Worm (Caenorhabditis elegans) whole organism, L3 larva: ENCODE measurements around the gene fsn-1.
A peak's percentile ranks its signal among the peaks of the same experiment; 100 is the strongest.

Source experiments
- R02D3.7 ChIP-seq: fragments of 150-350 bp; optimal IDR thresholded peaks from 2 replicates; lab custom pipeline; 2014; ENCODE audit warnings: missing biosample characterization, missing genetic modification characterization
- ZK546.5 ChIP-seq: sonication (generic microtip); optimal IDR thresholded peaks from 2 replicates; lab custom pipeline; 2017; ENCODE audit warnings: missing biosample characterization, missing genetic modification characterization
- aly-2 ChIP-seq: fragments of 150-350 bp; optimal IDR thresholded peaks from 2 replicates; lab custom pipeline; 2014; ENCODE audit warnings: missing biosample characterization, missing genetic modification characterization
- ama-1 ChIP-seq: fragments of 150-350 bp; optimal IDR thresholded peaks from 2 replicates; lab custom pipeline; 2018
- ceh-16 ChIP-seq: sonication (generic microtip); optimal IDR thresholded peaks from 2 replicates; lab custom pipeline; 2017; ENCODE audit warnings: missing biosample characterization, missing genetic modification characterization
- ceh-28 ChIP-seq: fragments of 150-350 bp; optimal IDR thresholded peaks from 2 replicates; lab custom pipeline; 2014; ENCODE audit warnings: missing biosample characterization, missing genetic modification reagents, missing genetic modification characterization
- ceh-82 ChIP-seq: fragments of 150-350 bp; optimal IDR thresholded peaks from 2 replicates; lab custom pipeline; 2014; ENCODE audit warnings: missing biosample characterization, missing genetic modification characterization
- ceh-9 ChIP-seq: sonication (generic microtip); optimal IDR thresholded peaks from 2 replicates; lab custom pipeline; 2018; ENCODE audit warnings: missing biosample characterization, missing genetic modification characterization
- daf-12 ChIP-seq: fragments of 150-350 bp; optimal IDR thresholded peaks from 2 replicates; lab custom pipeline; 2014; ENCODE audit warnings: missing biosample characterization, missing genetic modification reagents, missing genetic modification characterization
- egl-27 ChIP-seq: sonication (generic microtip); optimal IDR thresholded peaks from 4 replicates; lab custom pipeline; 2017; ENCODE audit warnings: missing biosample characterization, missing genetic modification reagents, missing genetic modification characterization
- egl-5 ChIP-seq: fragments of 150-350 bp; optimal IDR thresholded peaks from 2 replicates; lab custom pipeline; 2017; ENCODE audit warnings: missing biosample characterization, missing genetic modification reagents, missing genetic modification characterization, inconsistent platforms
- elt-1 ChIP-seq: fragments of 150-350 bp; optimal IDR thresholded peaks from 2 replicates; lab custom pipeline; 2014; ENCODE audit warnings: missing biosample characterization, missing genetic modification characterization
- elt-2 ChIP-seq: sonication (generic microtip); optimal IDR thresholded peaks from 2 replicates; lab custom pipeline; 2016; ENCODE audit warnings: missing genetic modification reagents, mild to moderate bottlenecking, missing genetic modification characterization, missing compliant biosample characterization
- elt-3 ChIP-seq, 3 experiments: fragments of 150-350 bp in 1 of 3; sonication (generic microtip) in 2 of 3; optimal IDR thresholded peaks; 2 replicates in 2 of 3; 4 replicates in 1 of 3; lab custom pipeline; 2014 to 2017; ENCODE audit warnings: missing biosample characterization in 3 of 3, missing genetic modification characterization in 3 of 3
- eor-1 ChIP-seq, 2 experiments: fragments of 150-350 bp; optimal IDR thresholded peaks; 2 replicates each; lab custom pipeline; 2014 to 2018; ENCODE audit warnings: missing biosample characterization in 2 of 2, missing genetic modification characterization in 2 of 2
- fkh-10 ChIP-seq: sonication (generic microtip); optimal IDR thresholded peaks from 2 replicates; lab custom pipeline; 2017; ENCODE audit warnings: missing biosample characterization, missing genetic modification reagents, missing genetic modification characterization
- fkh-2 ChIP-seq: fragments of 150-350 bp; optimal IDR thresholded peaks from 2 replicates; lab custom pipeline; 2014; ENCODE audit warnings: missing biosample characterization, missing genetic modification reagents, missing genetic modification characterization
- fos-1 ChIP-seq: fragments of 150-350 bp; optimal IDR thresholded peaks from 2 replicates; lab custom pipeline; 2014; ENCODE audit warnings: missing biosample characterization, missing genetic modification characterization
- hmg-11 ChIP-seq: sonication (generic microtip); optimal IDR thresholded peaks from 2 replicates; lab custom pipeline; 2016; ENCODE audit warnings: missing genetic modification characterization, missing compliant biosample characterization
- lin-39 ChIP-seq: fragments of 150-350 bp; optimal IDR thresholded peaks from 2 replicates; lab custom pipeline; 2018; ENCODE audit warnings: missing biosample characterization, missing genetic modification reagents, missing genetic modification characterization
- lsy-12 ChIP-seq: sonication (generic microtip); optimal IDR thresholded peaks from 2 replicates; lab custom pipeline; 2016; ENCODE audit warnings: mild to moderate bottlenecking, missing genetic modification characterization, missing compliant biosample characterization
- mdl-1 ChIP-seq: fragments of 150-350 bp; optimal IDR thresholded peaks from 2 replicates; lab custom pipeline; 2014; ENCODE audit warnings: missing biosample characterization, missing genetic modification characterization
- mml-1 ChIP-seq: fragments of 150-350 bp; sonication (generic microtip); optimal IDR thresholded peaks from 3 replicates; lab custom pipeline; 2014; ENCODE audit warnings: missing biosample characterization, missing genetic modification characterization
- nfya-1 ChIP-seq: sonication (generic microtip); optimal IDR thresholded peaks from 2 replicates; lab custom pipeline; 2017; ENCODE audit warnings: missing genetic modification characterization, mild to moderate bottlenecking, missing compliant biosample characterization, antibody characterized with exemption, moderate library complexity; ENCODE audit not compliant: insufficient read depth
- nhr-11 ChIP-seq: fragments of 150-350 bp; optimal IDR thresholded peaks from 2 replicates; lab custom pipeline; 2014; ENCODE audit warnings: missing biosample characterization, missing genetic modification characterization
- nhr-12 ChIP-seq: fragments of 150-350 bp; optimal IDR thresholded peaks from 2 replicates; lab custom pipeline; 2014; ENCODE audit warnings: missing biosample characterization, missing genetic modification characterization
- nhr-23 ChIP-seq: fragments of 150-350 bp; optimal IDR thresholded peaks from 2 replicates; lab custom pipeline; 2014; ENCODE audit warnings: missing biosample characterization, missing genetic modification reagents, missing genetic modification characterization
- nhr-237 ChIP-seq: fragments of 150-350 bp; optimal IDR thresholded peaks from 2 replicates; lab custom pipeline; 2014; ENCODE audit warnings: missing biosample characterization, missing genetic modification characterization
- nhr-25 ChIP-seq: sonication (generic microtip); optimal IDR thresholded peaks from 2 replicates; lab custom pipeline; 2017; ENCODE audit warnings: missing biosample characterization, missing genetic modification characterization
- nhr-28 ChIP-seq: fragments of 150-350 bp; optimal IDR thresholded peaks from 2 replicates; lab custom pipeline; 2014; ENCODE audit warnings: missing biosample characterization, missing genetic modification characterization
- nhr-43 ChIP-seq: sonication (generic microtip); optimal IDR thresholded peaks from 2 replicates; lab custom pipeline; 2016; ENCODE audit warnings: mild to moderate bottlenecking, missing genetic modification characterization, missing compliant biosample characterization; ENCODE audit not compliant: poor library complexity, severe bottlenecking
- nhr-76 ChIP-seq: fragments of 150-350 bp; sonication (generic microtip); optimal IDR thresholded peaks from 5 replicates; lab custom pipeline; 2014; ENCODE audit warnings: missing biosample characterization, missing genetic modification characterization
- pha-4 ChIP-seq: fragments of 150-350 bp; optimal IDR thresholded peaks from 2 replicates; lab custom pipeline; 2014; ENCODE audit warnings: missing biosample characterization, missing genetic modification reagents, missing genetic modification characterization
- pqm-1 ChIP-seq: fragments of 150-350 bp; optimal IDR thresholded peaks from 2 replicates; lab custom pipeline; 2017; ENCODE audit warnings: missing biosample characterization, missing genetic modification characterization, inconsistent platforms
- sea-2 ChIP-seq: fragments of 150-350 bp; sonication (generic microtip); optimal IDR thresholded peaks from 4 replicates; lab custom pipeline; 2014; ENCODE audit warnings: missing biosample characterization, missing genetic modification reagents, missing genetic modification characterization
- skn-1 ChIP-seq: fragments of 150-350 bp; optimal IDR thresholded peaks from 2 replicates; lab custom pipeline; 2014; ENCODE audit warnings: missing biosample characterization, missing genetic modification characterization
- snpc-4 ChIP-seq: fragments of 150-350 bp; optimal IDR thresholded peaks from 2 replicates; lab custom pipeline; 2014; ENCODE audit warnings: missing biosample characterization, missing genetic modification characterization
- unc-39 ChIP-seq: sonication (generic microtip); optimal IDR thresholded peaks from 4 replicates; lab custom pipeline; 2017; ENCODE audit warnings: missing biosample characterization, missing genetic modification characterization
- ztf-11 ChIP-seq: fragments of 150-350 bp; optimal IDR thresholded peaks from 2 replicates; lab custom pipeline; 2014; ENCODE audit warnings: missing biosample characterization, missing genetic modification characterization
- ztf-4 ChIP-seq: fragments of 150-350 bp; optimal IDR thresholded peaks from 2 replicates; lab custom pipeline; 2014; ENCODE audit warnings: missing biosample characterization, missing genetic modification characterization

Gene fsn-1

ce11 chrIII:4937022-4937421, at the start of gene fsn-1:
Gene fsn-1, plus strand, starts transcription at chrIII:4937322.
- no peak for TF ChIP-seq nfya-1 (tag; lab: Kevin White, UChicago)
- TF ChIP-seq ztf-11: no peak
- TF ChIP-seq ceh-9: no peak
- TF ChIP-seq ceh-28 (tag; lab: Kevin White, UChicago): no peak
- no peak for TF ChIP-seq sea-2 (GFP tag; lab: Kevin White, UChicago)
- no peak for TF ChIP-seq fkh-10 (GFP tag; lab: Kevin White, UChicago)
- TF ChIP-seq lin-39: no peak

- TF ChIP-seq R02D3.7 (tag; lab: Kevin White, UChicago) (no peak), eor-1 (tag; optimal IDR thresholded peaks at IDR 0.05; lab: Kevin White, UChicago) (no peak), ztf-11 (no peak), mml-1 (no peak), pha-4 (tag; lab: Kevin White, UChicago) (peak; percentile 29), fos-1 (tag; lab: Kevin White, UChicago) (no peak)
- TF ChIP-seq, all 47 proteins: peak for 1
Measured at ce11 chrIII:4890997-4891396, 46.1 kb upstream of the fsn-1 start, which contains the start of gene F26F4.5. Gene F26F4.5, minus strand, starts transcription at chrIII:4891252.

ce11 chrIII:4893540-4893939, 43.6 kb upstream of the fsn-1 start, which contains the start of gene F26F4.6:
Gene F26F4.6, minus strand, starts transcription at chrIII:4893640.
- TF ChIP-seq ceh-28 (tag; lab: Kevin White, UChicago) (no peak), pqm-1 (tag; lab: Kevin White, UChicago) (no peak), nhr-12 (tag; lab: Kevin White, UChicago) (no peak), unc-39 (tag; lab: Kevin White, UChicago) (no peak), nhr-43 (no peak), mdl-1 (tag; lab: Kevin White, UChicago) (no peak), nhr-25 (tag; lab: Kevin White, UChicago) (no peak)
- TF ChIP-seq, all 47 proteins: peak for 0

ce11 chrIII:4895313-4895712, 41.8 kb upstream of the fsn-1 start:
- no peak for TF ChIP-seq fkh-10 (GFP tag; lab: Kevin White, UChicago)
- TF ChIP-seq, all 47 proteins: peak for 0

- TF ChIP-seq snpc-4 (tag; lab: Kevin White, UChicago): no peak
- no peak for TF ChIP-seq ZK546.5 (tag; lab: Kevin White, UChicago)
- no peak for TF ChIP-seq nhr-23 (tag; lab: Kevin White, UChicago)
- TF ChIP-seq mml-1: no peak
- no peak for TF ChIP-seq hmg-11 (tag; lab: Kevin White, UChicago)
- no peak for TF ChIP-seq egl-27 (tag; lab: Kevin White, UChicago)
- TF ChIP-seq ceh-9: no peak
- no peak for TF ChIP-seq ceh-28 (tag; lab: Kevin White, UChicago)
Measured at ce11 chrIII:4899035-4899578, 38.0 kb upstream of the fsn-1 start, which contains the start of gene nhl-2. Gene nhl-2, minus strand, starts transcription at chrIII:4899085.

ce11 chrIII:4899728-4900127, 37.4 kb upstream of the fsn-1 start:
- TF ChIP-seq skn-1 (peak; percentile 91), ceh-16 (tag; lab: Kevin White, UChicago) (peak; percentile 76), ceh-82 (tag; lab: Kevin White, UChicago) (peak; percentile 93), elt-1 (tag; lab: Kevin White, UChicago) (peak; percentile 85), sea-2 (GFP tag; lab: Kevin White, UChicago) (peak; percentile 87), nhr-23 (tag; lab: Kevin White, UChicago) (peak; percentile 100), nhr-12 (tag; lab: Kevin White, UChicago) (no peak), elt-2 (tag; lab: Kevin White, UChicago) (peak; percentile 97), aly-2 (tag; lab: Kevin White, UChicago) (no peak), ztf-11 (peak; percentile 4), egl-27 (tag; lab: Kevin White, UChicago) (peak; percentile 95), ZK546.5 (tag; lab: Kevin White, UChicago) (peak; percentile 58), fkh-2 (tag; lab: Kevin White, UChicago) (no peak), elt-3 (tag; optimal IDR thresholded peaks at IDR 0.05; lab: Kevin White, UChicago) (peak in 2 of 3 experiments; percentile 25 to 95), daf-12 (peak; percentile 90), nhr-76 (tag; lab: Kevin White, UChicago) (peak; percentile 75), nhr-25 (tag; lab: Kevin White, UChicago) (peak; percentile 100), lsy-12 (peak; percentile 98), nhr-28 (tag; lab: Kevin White, UChicago) (no peak), nhr-237 (tag; lab: Kevin White, UChicago) (no peak), ceh-9 (no peak), nhr-43 (peak; percentile 98), hmg-11 (tag; lab: Kevin White, UChicago) (peak; percentile 97), egl-5 (peak; percentile 94), nhr-11 (tag; lab: Kevin White, UChicago) (peak; percentile 95), pqm-1 (tag; lab: Kevin White, UChicago) (peak; percentile 96), ama-1 (peak; percentile 82), unc-39 (tag; lab: Kevin White, UChicago) (peak; percentile 33), ztf-4 (peak; percentile 88), fkh-10 (GFP tag; lab: Kevin White, UChicago) (peak; percentile 99)
